Fruit fly (Drosophila melanogaster) whole organism, wandering third instar larva: ENCODE data around the gene CG17010.
A peak's percentile ranks its signal among the peaks of the same experiment; 100 is the strongest.

Experiments used
- Abd-B ChIP-seq: fragments of >200 bp; optimal IDR thresholded peaks from 2 replicates; lab custom pipeline; 2017; ENCODE audit warnings: missing biosample characterization, missing genetic modification characterization
- CG9705 ChIP-seq: fragments of 200-800 bp; sonication (Bioruptor generic); optimal IDR thresholded peaks from 2 replicates; lab custom pipeline; 2018; ENCODE audit warnings: missing biosample characterization, mild to moderate bottlenecking, missing genetic modification characterization
- CrebA ChIP-seq: fragments of 200-800 bp; sonication (Bioruptor generic); optimal IDR thresholded peaks from 2 replicates; lab custom pipeline; 2016; ENCODE audit warnings: missing biosample characterization, mild to moderate bottlenecking, missing genetic modification characterization, borderline replicate concordance
- Dfd ChIP-seq: fragments of >200 bp; optimal IDR thresholded peaks from 2 replicates; lab custom pipeline; 2017; ENCODE audit warnings: missing biosample characterization, missing genetic modification characterization
- Dif ChIP-seq: fragments of 200-275, 200-300 bp; sonication (Bioruptor generic); optimal IDR thresholded peaks from 2 replicates; lab custom pipeline; 2018; ENCODE audit warnings: missing biosample characterization, missing genetic modification characterization; ENCODE audit not compliant: partially characterized antibody
- GATAd ChIP-seq: sonication (Bioruptor generic); optimal IDR thresholded peaks from 2 replicates; lab custom pipeline; 2016; ENCODE audit warnings: missing biosample characterization, missing genetic modification characterization
- HLH106 ChIP-seq: fragments of 200-800 bp; optimal IDR thresholded peaks from 3 replicates; lab custom pipeline; 2019; ENCODE audit warnings: missing biosample characterization, mild to moderate bottlenecking, missing genetic modification characterization, moderate library complexity
- Hnf4 ChIP-seq: fragments of 200-800 bp; sonication (Bioruptor generic); optimal IDR thresholded peaks from 2 replicates; lab custom pipeline; 2016; ENCODE audit warnings: missing biosample characterization, mild to moderate bottlenecking, missing genetic modification characterization
- Hr78 ChIP-seq: fragments of >200 bp; optimal IDR thresholded peaks from 2 replicates; lab custom pipeline; 2017; ENCODE audit warnings: missing biosample characterization, missing genetic modification characterization
- Hr83 ChIP-seq: fragments of 200-300 bp; sonication (Bioruptor generic); optimal IDR thresholded peaks from 2 replicates; lab custom pipeline; 2016; ENCODE audit warnings: missing biosample characterization, mild to moderate bottlenecking, missing genetic modification characterization, moderate library complexity; ENCODE audit not compliant: poor library complexity, severe bottlenecking
- Jra ChIP-seq: sonication (Bioruptor generic); optimal IDR thresholded peaks from 2 replicates; lab custom pipeline; 2016; ENCODE audit warnings: missing biosample characterization, missing genetic modification characterization
- Mio ChIP-seq: sonication (Bioruptor generic); optimal IDR thresholded peaks from 2 replicates; lab custom pipeline; 2016; ENCODE audit warnings: missing biosample characterization, missing genetic modification characterization
- Myc ChIP-seq: fragments of >200 bp; optimal IDR thresholded peaks from 2 replicates; lab custom pipeline; 2017
- N ChIP-seq: fragments of >200 bp; optimal IDR thresholded peaks from 2 replicates; lab custom pipeline; 2018; ENCODE audit warnings: missing biosample characterization, missing external identifiers, missing genetic modification characterization
- OdsH ChIP-seq: fragments of 200-800 bp; sonication (Bioruptor generic); optimal IDR thresholded peaks from 2 replicates; lab custom pipeline; 2016; ENCODE audit warnings: missing biosample characterization, mild to moderate bottlenecking, missing genetic modification characterization
- Sp1 ChIP-seq: fragments of 200-800 bp; sonication (Bioruptor generic); optimal IDR thresholded peaks from 3 replicates; lab custom pipeline; 2019; ENCODE audit warnings: missing biosample characterization, mild to moderate bottlenecking, missing genetic modification characterization, moderate library complexity
- Vsx2 ChIP-seq: fragments of 200-300, 225-300 bp; sonication (Bioruptor generic); optimal IDR thresholded peaks from 2 replicates; lab custom pipeline; 2018; ENCODE audit warnings: missing biosample characterization, missing genetic modification characterization; ENCODE audit not compliant: partially characterized antibody
- brk ChIP-seq: fragments of 200-800 bp; sonication (Bioruptor generic); optimal IDR thresholded peaks from 2 replicates; lab custom pipeline; 2016; ENCODE audit warnings: missing biosample characterization, mild to moderate bottlenecking, missing genetic modification characterization
- dmrt93B ChIP-seq: fragments of 200-800 bp; sonication (Bioruptor generic); optimal IDR thresholded peaks from 2 replicates; lab custom pipeline; 2018; ENCODE audit warnings: missing biosample characterization, mild to moderate bottlenecking, missing genetic modification characterization
- dsf ChIP-seq: sonication (Bioruptor generic); optimal IDR thresholded peaks from 2 replicates; lab custom pipeline; 2016; ENCODE audit warnings: missing biosample characterization, missing genetic modification characterization, borderline replicate concordance
- ey ChIP-seq: fragments of 200-800 bp; sonication (Bioruptor generic); optimal IDR thresholded peaks from 2 replicates; lab custom pipeline; 2016; ENCODE audit warnings: missing biosample characterization, missing genetic modification characterization
- foxo ChIP-seq, 2 experiments: fragments of 200-800 bp; sonication (Bioruptor generic); optimal IDR thresholded peaks; 2 replicates in 1 of 2; 3 replicates in 1 of 2; lab custom pipeline; 2016 to 2017; ENCODE audit warnings: missing biosample characterization in 2 of 2, missing genetic modification characterization in 2 of 2
- fru ChIP-seq: fragments of 200-800 bp; sonication (Bioruptor generic); optimal IDR thresholded peaks from 3 replicates; lab custom pipeline; 2016; ENCODE audit warnings: missing biosample characterization, mild to moderate bottlenecking, missing genetic modification characterization
- h ChIP-seq: fragments of 200-800 bp; sonication (Bioruptor generic); optimal IDR thresholded peaks from 3 replicates; lab custom pipeline; 2016; ENCODE audit warnings: missing biosample characterization, mild to moderate bottlenecking, missing genetic modification characterization
- jim ChIP-seq: fragments of 175-275, 200-325 bp; sonication (Bioruptor generic); optimal IDR thresholded peaks from 2 replicates; lab custom pipeline; 2016; ENCODE audit warnings: missing biosample characterization, mild to moderate bottlenecking, missing genetic modification characterization
- lola ChIP-seq: fragments of >200 bp; optimal IDR thresholded peaks from 2 replicates; lab custom pipeline; 2017; ENCODE audit warnings: missing biosample characterization, missing genetic modification characterization
- pan ChIP-seq: fragments of >200 bp; optimal IDR thresholded peaks from 2 replicates; lab custom pipeline; 2017
- psq ChIP-seq: fragments of 200-800 bp; sonication (Bioruptor generic); optimal IDR thresholded peaks from 3 replicates; lab custom pipeline; 2017; ENCODE audit warnings: missing biosample characterization, mild to moderate bottlenecking, missing genetic modification characterization, moderate library complexity
- rgr ChIP-seq: fragments of 200-800 bp; sonication (Bioruptor generic); optimal IDR thresholded peaks from 3 replicates; lab custom pipeline; 2016; ENCODE audit warnings: missing biosample characterization, mild to moderate bottlenecking, missing genetic modification characterization
- sage ChIP-seq: fragments of 200-800 bp; sonication (Bioruptor generic); optimal IDR thresholded peaks from 2 replicates; lab custom pipeline; 2016; ENCODE audit warnings: missing biosample characterization, mild to moderate bottlenecking, missing genetic modification characterization
- sv ChIP-seq: fragments of 200-800 bp; sonication (Bioruptor generic); optimal IDR thresholded peaks from 3 replicates; lab custom pipeline; 2016; ENCODE audit warnings: missing biosample characterization, missing genetic modification characterization
- tai ChIP-seq: sonication (Bioruptor generic); optimal IDR thresholded peaks from 2 replicates; lab custom pipeline; 2016; ENCODE audit warnings: missing biosample characterization, missing genetic modification characterization
- usp ChIP-seq: fragments of >200 bp; optimal IDR thresholded peaks from 2 replicates; lab custom pipeline; 2017; ENCODE audit warnings: missing biosample characterization, missing genetic modification characterization
- woc ChIP-seq: sonication (Bioruptor generic); optimal IDR thresholded peaks from 2 replicates; lab custom pipeline; 2016; ENCODE audit warnings: missing biosample characterization, mild to moderate bottlenecking, missing genetic modification characterization

Gene CG17010

DNA sequence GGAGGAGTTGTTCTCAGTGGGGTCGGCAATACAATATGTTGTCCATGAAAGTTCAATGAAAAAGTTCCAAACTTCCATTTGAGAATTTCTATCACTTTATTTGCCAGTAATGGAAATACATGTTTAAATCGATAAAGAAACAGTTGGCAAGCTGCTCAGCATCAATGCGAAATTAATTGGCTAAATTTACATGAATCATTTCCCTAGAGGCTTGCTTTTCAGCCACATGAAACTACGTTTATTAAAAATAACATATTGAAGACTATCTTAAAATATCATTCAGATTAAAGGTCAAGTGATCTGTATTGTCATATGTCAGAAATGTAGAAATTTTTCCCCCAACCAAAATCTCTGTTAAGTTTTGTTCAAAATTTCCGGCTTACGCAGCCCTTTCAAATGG, at the start of gene CG17010:
Gene CG17010, plus strand, starts transcription at position 301 of the 400 bp plus-strand sequence.
- no peak for TF ChIP-seq GATAd (GFP tag; lab: Kevin White, UChicago)
- no peak for TF ChIP-seq dmrt93B (GFP tag; lab: Kevin White, UChicago)

- no peak for TF ChIP-seq N
- no peak for TF ChIP-seq OdsH (GFP tag; lab: Kevin White, UChicago)
- no peak for TF ChIP-seq pan (lab: Kevin White, UChicago)
- no peak for TF ChIP-seq usp (GFP tag; lab: Kevin White, UChicago)
- TF ChIP-seq CrebA (GFP tag; lab: Kevin White, UChicago): no peak
- TF ChIP-seq foxo (GFP tag; optimal IDR thresholded peaks at IDR 0.05; lab: Kevin White, UChicago): peak in 1 of 2 experiments; percentile 22
- TF ChIP-seq dmrt93B (GFP tag; lab: Kevin White, UChicago): no peak
- TF ChIP-seq ey: peak; percentile 16
- no peak for TF ChIP-seq sv
- no peak for TF ChIP-seq Myc (lab: Kevin White, UChicago)
- TF ChIP-seq Abd-B (GFP tag; lab: Kevin White, UChicago): no peak
- TF ChIP-seq HLH106 (tag; lab: Kevin White, UChicago): peak; percentile 40
- peak; percentile 17 for TF ChIP-seq h (GFP tag; lab: Kevin White, UChicago)
- TF ChIP-seq CG9705: no peak
- no peak for TF ChIP-seq dsf (GFP tag; lab: Kevin White, UChicago)
- TF ChIP-seq jim (GFP tag; lab: Kevin White, UChicago): no peak
- TF ChIP-seq Jra (GFP tag; lab: Kevin White, UChicago): no peak
- no peak for TF ChIP-seq Sp1 (GFP tag; lab: Kevin White, UChicago)
- no peak for TF ChIP-seq sage (GFP tag; lab: Kevin White, UChicago)
- no peak for TF ChIP-seq fru (GFP tag; lab: Kevin White, UChicago)
Observed at dm6 chr2L:12314838-12315237, 41.4 kb upstream of the CG17010 start.

DNA sequence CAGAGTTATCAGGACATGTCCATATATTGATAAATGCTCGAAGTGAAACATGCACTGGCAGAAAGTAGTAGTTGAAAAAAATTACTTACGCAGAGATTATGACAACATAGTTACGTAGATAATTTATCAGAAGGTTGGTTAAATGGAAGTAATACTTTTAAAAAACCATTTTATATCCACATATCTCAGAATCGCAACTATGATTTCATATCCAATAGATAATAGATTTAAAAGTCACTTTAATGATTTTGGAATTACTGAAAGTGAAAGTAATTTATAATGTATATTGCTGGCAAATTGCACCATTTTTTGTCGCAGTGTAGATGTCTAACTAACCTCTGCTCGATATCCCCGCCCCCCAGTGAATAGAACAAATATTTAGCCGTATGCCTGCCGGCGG, 19.1 kb upstream of the CG17010 start:
- TF ChIP-seq Dfd (GFP tag; lab: Kevin White, UChicago) (no peak), sage (GFP tag; lab: Kevin White, UChicago) (no peak), woc (GFP tag; lab: Kevin White, UChicago) (no peak), usp (GFP tag; lab: Kevin White, UChicago) (no peak), rgr (GFP tag; lab: Kevin White, UChicago) (no peak), Hr83 (GFP tag; lab: Kevin White, UChicago) (no peak), lola (GFP tag; lab: Kevin White, UChicago) (no peak), tai (GFP tag; lab: Kevin White, UChicago) (no peak), Myc (lab: Kevin White, UChicago) (no peak), Mio (no peak), psq (GFP tag; lab: Kevin White, UChicago) (no peak), Dif (no peak), Vsx2 (GFP tag; lab: Kevin White, UChicago) (no peak)

dm6 chr2L:12338548-12338947, 17.7 kb upstream of the CG17010 start, which contains the start of gene CG31862:
Gene CG31862, plus strand, starts transcription at chr2L:12338848.
- no peak for TF ChIP-seq CG9705
- no peak for TF ChIP-seq Hr83 (GFP tag; lab: Kevin White, UChicago)
- no peak for TF ChIP-seq pan (lab: Kevin White, UChicago)
- TF ChIP-seq Vsx2 (GFP tag; lab: Kevin White, UChicago): no peak
- TF ChIP-seq CrebA (GFP tag; lab: Kevin White, UChicago): no peak
- no peak for TF ChIP-seq Hnf4 (GFP tag; lab: Kevin White, UChicago)
- TF ChIP-seq dmrt93B (GFP tag; lab: Kevin White, UChicago): no peak
- TF ChIP-seq Hr78 (GFP tag; lab: Kevin White, UChicago): no peak
- TF ChIP-seq brk: no peak
- TF ChIP-seq, all 38 proteins: peak for 0
